Fruit fly (Drosophila melanogaster) whole organism, embryonic: Measurements from ENCODE around the gene mil.
"Not testable (repeated sequence)": the region's sequence is repeated elsewhere in the genome, so short reads cannot be mapped to it uniquely, and the experiment has no call there.

ENCODE experiments used
- nerfin-2 ChIP-seq: fragments of 200-800 bp; sonication (Bioruptor generic); IDR thresholded peaks from 2 replicates; pipeline ENCODE4 v1.3.6; 2022; ENCODE audit warnings: missing biosample characterization, missing genetic modification characterization; ENCODE audit not compliant: partially characterized antibody
- shn ChIP-seq: fragments of 200-800 bp; sonication (Bioruptor generic); optimal IDR thresholded peaks from 3 replicates; lab custom pipeline; 2016; ENCODE audit warnings: missing biosample characterization, missing genetic modification characterization
- sug ChIP-seq: fragments of 200-800 bp; optimal IDR thresholded peaks from 2 replicates; lab custom pipeline; 2019; ENCODE audit warnings: missing biosample characterization, mild to moderate bottlenecking, missing genetic modification characterization, moderate library complexity

mil gene

dm6 chr3R:27963119-27963518, 50.9 kb downstream of the mil start, which contains the start of the genes CG31131 and CG4849:
TSS of gene CG31131 (minus strand) at chr3R:27963219.
TSS of gene CG4849 (plus strand) at chr3R:27963415.
- not testable (repeated sequence) for TF ChIP-seq sug (tag; lab: Kevin White, UChicago); shn; nerfin-2 (GFP tag; lab: Robert Waterston, UW)
